Fruit fly (Drosophila melanogaster) whole organism, embryonic: ENCODE measurements around the gene CG42852.

Experiments used
- Atf6 ChIP-seq: fragments of 200-800 bp; sonication (Bioruptor generic); IDR thresholded peaks from 2 replicates; pipeline ENCODE4 v1.3.6; 2022; ENCODE audit warnings: missing biosample characterization, missing genetic modification characterization
- CG10321 ChIP-seq: fragments of 200-800 bp; sonication (Bioruptor generic); IDR thresholded peaks from 2 replicates; pipeline ENCODE4 v1.3.6; 2022; ENCODE audit warnings: missing biosample characterization, missing genetic modification characterization
- CG10959 ChIP-seq: fragments of 200-800 bp; sonication (Bioruptor generic); IDR thresholded peaks from 2 replicates; pipeline ENCODE4 v1.3.6; 2022; ENCODE audit warnings: missing biosample characterization, missing genetic modification characterization
- CG12769 ChIP-seq: fragments of 200-800 bp; sonication (Bioruptor generic); optimal IDR thresholded peaks from 2 replicates; lab custom pipeline; 2019; ENCODE audit warnings: missing biosample characterization, mild to moderate bottlenecking, missing genetic modification characterization, moderate library complexity
- CG14860 ChIP-seq: fragments of 200-800 bp; sonication (Bioruptor generic); IDR thresholded peaks from 3 replicates; pipeline ENCODE4 v1.3.6; 2022; ENCODE audit warnings: missing biosample characterization, missing genetic modification characterization; ENCODE audit not compliant: partially characterized antibody
- CG1603 ChIP-seq: fragments of 200-800 bp; sonication (Bioruptor generic); optimal IDR thresholded peaks from 2 replicates; lab custom pipeline; 2019; ENCODE audit warnings: missing biosample characterization, mild to moderate bottlenecking, missing genetic modification characterization, moderate library complexity
- CG16779 ChIP-seq: fragments of 200-800 bp; sonication (Bioruptor generic); IDR thresholded peaks from 2 replicates; pipeline ENCODE4 v1.3.6; 2022; ENCODE audit warnings: missing biosample characterization, missing genetic modification characterization
- CG17612 ChIP-seq: fragments of 200-800 bp; sonication (Bioruptor generic); IDR thresholded peaks from 2 replicates; pipeline ENCODE4 v1.3.6; 2022; ENCODE audit warnings: missing biosample characterization, missing genetic modification characterization
- CG17912 ChIP-seq: fragments of 200-800 bp; sonication (Bioruptor generic); optimal IDR thresholded peaks from 2 replicates; lab custom pipeline; 2018; ENCODE audit warnings: missing biosample characterization, mild to moderate bottlenecking, missing genetic modification characterization
- CG32772 ChIP-seq: fragments of 200-800 bp; sonication (Bioruptor generic); IDR thresholded peaks from 2 replicates; pipeline ENCODE4 v1.3.6; 2022; ENCODE audit warnings: missing biosample characterization, missing genetic modification characterization
- CG3407 ChIP-seq: fragments of 200-800 bp; sonication (Bioruptor generic); optimal IDR thresholded peaks from 2 replicates; lab custom pipeline; 2018; ENCODE audit warnings: missing biosample characterization, mild to moderate bottlenecking, missing genetic modification characterization
- CG4360 ChIP-seq: fragments of 200-800 bp; sonication (Bioruptor generic); IDR thresholded peaks from 2 replicates; pipeline ENCODE4 v1.3.6; 2022; ENCODE audit warnings: missing biosample characterization, missing genetic modification characterization
- CG4854 ChIP-seq: fragments of 200-800 bp; sonication (Bioruptor generic); optimal IDR thresholded peaks from 2 replicates; lab custom pipeline; 2016; ENCODE audit warnings: missing biosample characterization, missing genetic modification characterization, inconsistent platforms
- CG6272 ChIP-seq: fragments of 200-800 bp; sonication (Bioruptor generic); IDR thresholded peaks from 2 replicates; pipeline ENCODE4 v1.3.6; 2022; ENCODE audit warnings: missing biosample characterization, missing genetic modification characterization
- CG6683 ChIP-seq: fragments of 200-800 bp; sonication (Bioruptor generic); optimal IDR thresholded peaks from 2 replicates; lab custom pipeline; 2017; ENCODE audit warnings: missing biosample characterization, mild to moderate bottlenecking, missing genetic modification characterization, missing genetic modification reagents
- CG6813 ChIP-seq: fragments of 200-800 bp; sonication (Bioruptor generic); optimal IDR thresholded peaks from 2 replicates; lab custom pipeline; 2017; ENCODE audit warnings: missing biosample characterization, missing genetic modification characterization, mild to moderate bottlenecking, moderate library complexity, missing genetic modification reagents
- CG6854 ChIP-seq: fragments of 200-800 bp; sonication (Bioruptor generic); optimal IDR thresholded peaks from 3 replicates; lab custom pipeline; 2017; ENCODE audit warnings: missing biosample characterization, mild to moderate bottlenecking, missing genetic modification characterization
- CG7372 ChIP-seq: fragments of 200-800 bp; sonication (Bioruptor generic); IDR thresholded peaks from 2 replicates; pipeline ENCODE4 v1.3.6; 2022; ENCODE audit warnings: missing biosample characterization, missing genetic modification characterization
- CG8765 ChIP-seq: fragments of 200-800 bp; sonication (Bioruptor generic); IDR thresholded peaks from 2 replicates; pipeline ENCODE4 v1.3.6; 2022; ENCODE audit warnings: missing biosample characterization, missing genetic modification characterization
- CG9215 ChIP-seq: fragments of 200-800 bp; sonication (Bioruptor generic); IDR thresholded peaks from 2 replicates; pipeline ENCODE4 v1.3.6; 2022; ENCODE audit warnings: missing biosample characterization, missing genetic modification characterization
- CG9876 ChIP-seq: fragments of 200-800 bp; sonication (Bioruptor generic); optimal IDR thresholded peaks from 2 replicates; lab custom pipeline; 2016; ENCODE audit warnings: missing biosample characterization, missing genetic modification characterization
- D ChIP-seq, 2 experiments: fragments of 200-800 bp in 1 of 2; fragments of >200 bp in 1 of 2; sonication (Bioruptor generic) in 1 of 2; optimal IDR thresholded peaks; 2 replicates in 1 of 2; 3 replicates in 1 of 2; lab custom pipeline; 2017; ENCODE audit warnings: mild to moderate bottlenecking in 1 of 2, missing biosample characterization in 1 of 2, missing genetic modification characterization in 1 of 2, missing genetic modification reagents in 1 of 2
- Drgx ChIP-seq: fragments of 200-800 bp; sonication (Bioruptor generic); IDR thresholded peaks from 2 replicates; pipeline ENCODE4 v1.3.6; 2022; ENCODE audit warnings: missing biosample characterization, missing genetic modification characterization
- Lhr ChIP-seq: fragments of 200-800 bp; sonication (Bioruptor generic); optimal IDR thresholded peaks from 3 replicates; lab custom pipeline; 2017; ENCODE audit warnings: mild to moderate bottlenecking, missing biosample characterization, missing genetic modification reagents, missing genetic modification characterization
- MBD-R2 ChIP-seq: fragments of 200-800 bp; sonication (Bioruptor generic); IDR thresholded peaks from 2 replicates; pipeline ENCODE4 v1.3.6; 2022; ENCODE audit warnings: missing biosample characterization, missing genetic modification characterization
- MESR4 ChIP-seq: fragments of 200-800 bp; sonication (Bioruptor generic); optimal IDR thresholded peaks from 2 replicates; lab custom pipeline; 2018; ENCODE audit warnings: missing biosample characterization, mild to moderate bottlenecking, missing genetic modification characterization, moderate library complexity
- Oli ChIP-seq: fragments of 200-800 bp; sonication (Bioruptor generic); optimal IDR thresholded peaks from 2 replicates; lab custom pipeline; 2018; ENCODE audit warnings: missing biosample characterization, mild to moderate bottlenecking, missing genetic modification characterization, moderate library complexity
- PHDP ChIP-seq: fragments of 200-800 bp; sonication (Bioruptor generic); optimal IDR thresholded peaks from 3 replicates; lab custom pipeline; 2018; ENCODE audit warnings: missing biosample characterization, mild to moderate bottlenecking, missing genetic modification characterization, moderate library complexity
- br ChIP-seq: fragments of >200 bp; optimal IDR thresholded peaks from 2 replicates; lab custom pipeline; 2017
- bsh ChIP-seq, 2 experiments: fragments of 200-800 bp; sonication (Bioruptor generic); optimal IDR thresholded peaks; 2 replicates each; lab custom pipeline; 2017 to 2018; ENCODE audit warnings: mild to moderate bottlenecking in 2 of 2, missing biosample characterization in 2 of 2, missing genetic modification characterization in 2 of 2, moderate library complexity in 1 of 2
- chinmo ChIP-seq: fragments of 200-800 bp; sonication (Bioruptor generic); IDR thresholded peaks from 4 replicates; pipeline ENCODE4 v1.3.6; 2022; ENCODE audit warnings: missing biosample characterization, missing genetic modification characterization; ENCODE audit not compliant: partially characterized antibody
- corto ChIP-seq: fragments of 200-800 bp; sonication (Bioruptor generic); optimal IDR thresholded peaks from 2 replicates; lab custom pipeline; 2016; ENCODE audit warnings: missing biosample characterization, mild to moderate bottlenecking, missing genetic modification characterization, moderate library complexity
- crc ChIP-seq: fragments of 200-800 bp; sonication (Bioruptor generic); optimal IDR thresholded peaks from 2 replicates; lab custom pipeline; 2016; ENCODE audit warnings: missing biosample characterization, missing genetic modification characterization
- croc ChIP-seq: fragments of 200-800 bp; sonication (Bioruptor generic); conservative IDR thresholded peaks from 3 replicates; pipeline ENCODE4 v1.3.6; 2022; ENCODE audit warnings: missing biosample characterization, missing genetic modification characterization
- gce ChIP-seq: fragments of 200-800 bp; sonication (Bioruptor generic); IDR thresholded peaks from 3 replicates; pipeline ENCODE4 v1.3.6; 2022; ENCODE audit warnings: missing biosample characterization, missing genetic modification characterization
- gro ChIP-seq: fragments of 200-800 bp; sonication (Bioruptor generic); optimal IDR thresholded peaks from 2 replicates; lab custom pipeline; 2016; ENCODE audit warnings: missing biosample characterization, missing genetic modification characterization
- ind ChIP-seq: fragments of 200-800 bp; sonication (Bioruptor generic); optimal IDR thresholded peaks from 3 replicates; lab custom pipeline; 2016; ENCODE audit warnings: missing biosample characterization, missing genetic modification characterization
- ken ChIP-seq: fragments of 200-800 bp; sonication (Bioruptor generic); IDR thresholded peaks from 3 replicates; pipeline ENCODE4 v1.3.6; 2022; ENCODE audit warnings: missing biosample characterization, missing genetic modification characterization
- lov ChIP-seq, 2 experiments: fragments of 200-800 bp in 1 of 2; fragments of >200 bp in 1 of 2; sonication (Bioruptor generic) in 1 of 2; IDR thresholded peaks in 1 of 2; optimal IDR thresholded peaks in 1 of 2; 2 replicates in 1 of 2; 3 replicates in 1 of 2; pipeline versions ENCODE4 v1.3.6 to Lab custom; 2017 to 2022; ENCODE audit warnings: missing biosample characterization in 1 of 2, missing genetic modification characterization in 1 of 2
- org-1 ChIP-seq: fragments of 200-800 bp; sonication (Bioruptor generic); optimal IDR thresholded peaks from 2 replicates; lab custom pipeline; 2017; ENCODE audit warnings: missing biosample characterization, missing genetic modification characterization
- phol ChIP-seq: fragments of 200-800 bp; sonication (Bioruptor generic); optimal IDR thresholded peaks from 3 replicates; lab custom pipeline; 2018; ENCODE audit warnings: missing biosample characterization, mild to moderate bottlenecking, missing genetic modification characterization, moderate library complexity
- prd ChIP-seq, 3 experiments: fragments of >200 bp in 2 of 3; fragments of 200-800 bp in 1 of 3; sonication (Bioruptor generic) in 1 of 3; optimal IDR thresholded peaks in 2 of 3; IDR thresholded peaks in 1 of 3; 2 replicates in 2 of 3; 3 replicates in 1 of 3; pipeline versions ENCODE4 v1.3.6 to Lab custom; 2017 to 2022; ENCODE audit warnings: missing biosample characterization in 1 of 3, missing genetic modification characterization in 1 of 3
- ro ChIP-seq: fragments of 200-800 bp; sonication (Bioruptor generic); IDR thresholded peaks from 2 replicates; pipeline ENCODE4 v1.3.6; 2022; ENCODE audit warnings: missing biosample characterization, missing genetic modification characterization
- scrt ChIP-seq: fragments of 200-800 bp; sonication (Bioruptor generic); optimal IDR thresholded peaks from 2 replicates; lab custom pipeline; 2018; ENCODE audit warnings: missing biosample characterization, mild to moderate bottlenecking, missing genetic modification characterization, moderate library complexity
- sr ChIP-seq: fragments of 200-800 bp; sonication (Bioruptor generic); IDR thresholded peaks from 3 replicates; pipeline ENCODE4 v1.3.6; 2022; ENCODE audit warnings: missing biosample characterization, missing genetic modification characterization
- unpg ChIP-seq: fragments of 200-800 bp; sonication (Bioruptor generic); optimal IDR thresholded peaks from 3 replicates; lab custom pipeline; 2018; ENCODE audit warnings: missing biosample characterization, mild to moderate bottlenecking, missing genetic modification characterization, moderate library complexity

Gene CG42852

dm6 chr3L:16752402-16753096 is 2.7 kb upstream of the CG42852 start (continued):
- TF ChIP-seq Atf6 (GFP tag; lab: Robert Waterston, UW) (no peak), CG16779 (GFP tag; lab: Robert Waterston, UW) (no peak), Lhr (no peak), sr (GFP tag; lab: Robert Waterston, UW) (no peak), phol (tag; lab: Kevin White, UChicago) (peak; percentile 5), CG7372 (GFP tag; lab: Robert Waterston, UW) (no peak), org-1 (GFP tag; lab: Kevin White, UChicago) (no peak), ken (GFP tag; lab: Robert Waterston, UW) (no peak), D (optimal IDR thresholded peaks at IDR 0.05; lab: Kevin White, UChicago) (no peak), D (GFP tag; optimal IDR thresholded peaks at IDR 0.05; lab: Kevin White, UChicago) (peak; percentile 11), CG12769 (no peak), CG6683 (GFP tag; lab: Kevin White, UChicago) (no peak), ind (GFP tag; lab: Kevin White, UChicago) (no peak), bsh (GFP tag; optimal IDR thresholded peaks at IDR 0.05; lab: Kevin White, UChicago) (peak in 1 of 2 experiments; percentile 24)

dm6 chr3L:16758504-16759109 is 3.3 kb downstream of the CG42852 start:
- no peak for TF ChIP-seq lov (optimal IDR thresholded peaks at IDR 0.05; lab: Kevin White, UChicago)
- no peak for TF ChIP-seq lov (GFP tag; IDR thresholded peaks at IDR 0.05; lab: Robert Waterston, UW)
- peak; percentile 87 for TF ChIP-seq Drgx
- TF ChIP-seq CG3407 (GFP tag; lab: Kevin White, UChicago), result no peak
- peak; percentile 40; the same call in 1 of the 2 replicates for TF ChIP-seq CG10959
- no peak for TF ChIP-seq unpg (GFP tag; lab: Kevin White, UChicago)
- TF ChIP-seq crc (GFP tag; lab: Kevin White, UChicago), result no peak
- no peak for TF ChIP-seq br (lab: Kevin White, UChicago)
- TF ChIP-seq CG14860 (GFP tag; lab: Robert Waterston, UW), result no peak
- no peak for TF ChIP-seq gce (GFP tag; lab: Robert Waterston, UW)
- TF ChIP-seq MESR4 (GFP tag; lab: Kevin White, UChicago), result no peak
- no peak for TF ChIP-seq CG17612 (GFP tag; lab: Robert Waterston, UW)
- TF ChIP-seq CG6813, result no peak
- TF ChIP-seq croc, result no peak
- no peak for TF ChIP-seq CG17912
- peak; percentile 31 for TF ChIP-seq corto (GFP tag; lab: Kevin White, UChicago)
- no peak for TF ChIP-seq CG9876 (GFP tag; lab: Kevin White, UChicago)
- TF ChIP-seq CG7372 (GFP tag; lab: Robert Waterston, UW), result no peak
- TF ChIP-seq prd (optimal IDR thresholded peaks at IDR 0.05; lab: Kevin White, UChicago), result no peak
- peak; percentile 30; the same call in 1 of the 3 replicates for TF ChIP-seq prd (GFP tag; IDR thresholded peaks at IDR 0.05; lab: Robert Waterston, UW)
- TF ChIP-seq chinmo, result 0 out of 4 replicates have a peak, but pooled peaks have one; percentile 16
- TF ChIP-seq ro, result no peak
- TF ChIP-seq CG4360 (GFP tag; lab: Robert Waterston, UW), result no peak
- TF ChIP-seq scrt (GFP tag; lab: Kevin White, UChicago), result no peak
- TF ChIP-seq CG1603 (tag; lab: Kevin White, UChicago), result peak; percentile 15
- no peak for TF ChIP-seq PHDP (tag; lab: Kevin White, UChicago)
- TF ChIP-seq CG32772 (GFP tag; lab: Robert Waterston, UW), result no peak
- TF ChIP-seq bsh (GFP tag; optimal IDR thresholded peaks at IDR 0.05; lab: Kevin White, UChicago), result peak in 1 of 2 experiments; percentile 69
- no peak for TF ChIP-seq CG4854
- peak; percentile 40; the same call in 1 of the 2 replicates for TF ChIP-seq CG8765 (GFP tag; lab: Robert Waterston, UW)
- no peak for TF ChIP-seq CG10321 (GFP tag; lab: Robert Waterston, UW)
- no peak for TF ChIP-seq MBD-R2 (GFP tag; lab: Robert Waterston, UW)
- no peak for TF ChIP-seq gro
- no peak for TF ChIP-seq CG9215 (GFP tag; lab: Robert Waterston, UW)
- no peak for TF ChIP-seq CG6272 (GFP tag; lab: Robert Waterston, UW)
- TF ChIP-seq CG6854, result no peak
- no peak for TF ChIP-seq Oli (tag; lab: Kevin White, UChicago)
